Worm (Caenorhabditis elegans) whole organism, midembryonic: ENCODE measurements around the gene srbc-22.

ENCODE experiments used
- T22C8.4 ChIP-seq: fragments of 200-800 bp; sonication (Bioruptor generic); IDR thresholded peaks from 2 replicates; pipeline ENCODE4 v1.3.6; 2022; ENCODE audit warnings: missing genetic modification characterization, missing compliant biosample characterization
- cog-1 ChIP-seq: sonication (generic microtip); optimal IDR thresholded peaks from 2 replicates; lab custom pipeline; 2016; ENCODE audit warnings: missing genetic modification characterization, missing compliant biosample characterization
- flt-1 ChIP-seq: fragments of 200-800 bp; sonication (Bioruptor generic); IDR thresholded peaks from 2 replicates; pipeline ENCODE4 v1.3.6; 2022; ENCODE audit warnings: missing genetic modification characterization, missing compliant biosample characterization
- klf-2 ChIP-seq: fragments of 200-800 bp; sonication (Bioruptor generic); conservative IDR thresholded peaks from 2 replicates; pipeline ENCODE4 v1.3.6; 2022; ENCODE audit warnings: missing genetic modification reagents, missing genetic modification characterization, missing compliant biosample characterization
- med-1 ChIP-seq: sonication (generic microtip); optimal IDR thresholded peaks from 2 replicates; lab custom pipeline; 2017; ENCODE audit warnings: missing genetic modification characterization, mild to moderate bottlenecking, missing compliant biosample characterization, antibody characterized with exemption, missing genetic modification reagents; ENCODE audit not compliant: insufficient read depth
- ref-1 ChIP-seq: fragments of 200-800 bp; sonication (Bioruptor generic); conservative IDR thresholded peaks from 2 replicates; pipeline ENCODE4 v1.3.6; 2022; ENCODE audit warnings: missing genetic modification reagents, missing genetic modification characterization, missing compliant biosample characterization
- tab-1 ChIP-seq: fragments of 200-800 bp; sonication (Bioruptor generic); IDR thresholded peaks from 2 replicates; pipeline ENCODE4 v1.3.6; 2022; ENCODE audit warnings: missing genetic modification characterization, missing compliant biosample characterization
- ztf-23 ChIP-seq: fragments of 200-800 bp; sonication (Bioruptor generic); IDR thresholded peaks from 2 replicates; pipeline ENCODE4 v1.3.6; 2022; ENCODE audit warnings: missing genetic modification reagents, missing genetic modification characterization, missing compliant biosample characterization
- ztf-29 ChIP-seq: fragments of 200-800 bp; sonication (Bioruptor generic); IDR thresholded peaks from 2 replicates; pipeline ENCODE4 v1.3.6; 2022; ENCODE audit warnings: missing genetic modification reagents, missing genetic modification characterization, missing compliant biosample characterization

The srbc-22 gene

DNA sequence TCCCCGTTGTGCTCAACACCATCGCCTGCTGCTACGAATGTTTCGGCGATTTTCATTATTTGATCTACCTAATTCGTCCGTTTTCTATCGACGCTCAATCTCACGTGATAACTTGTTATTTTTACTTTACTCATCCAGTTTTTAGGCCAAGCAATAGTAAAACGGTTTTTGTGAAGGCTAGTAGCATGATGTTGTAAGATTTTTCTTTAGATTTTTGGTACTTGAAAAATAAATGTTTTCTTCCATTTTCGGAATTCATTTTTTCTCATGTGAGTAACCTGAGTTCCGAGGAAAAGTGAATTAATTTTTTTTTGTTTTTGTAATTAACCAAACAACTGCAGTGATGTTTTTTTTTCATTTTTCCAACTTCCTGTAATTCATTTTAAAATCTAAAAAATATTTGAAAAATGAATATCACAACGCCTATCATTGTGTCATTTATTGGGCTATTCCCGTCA lies 20.4 kb downstream of the srbc-22 start, which contains the start of gene srbc-17:
Gene srbc-17 (plus strand): TSS at position 408 of the 458 bp plus-strand sequence.
- no peak for TF ChIP-seq ref-1 (GFP tag; lab: Robert Waterston, UW)
- TF ChIP-seq ztf-23, result no peak
- no peak for TF ChIP-seq T22C8.4 (GFP tag; lab: Robert Waterston, UW)
- no peak for TF ChIP-seq klf-2 (GFP tag; lab: Robert Waterston, UW)
- no peak for TF ChIP-seq cog-1 (tag; lab: Kevin White, UChicago)
- no peak for TF ChIP-seq ztf-29
- TF ChIP-seq tab-1 (GFP tag; lab: Robert Waterston, UW), result no peak
- TF ChIP-seq flt-1 (GFP tag; lab: Robert Waterston, UW), result no peak
- TF ChIP-seq med-1, result no peak

DNA sequence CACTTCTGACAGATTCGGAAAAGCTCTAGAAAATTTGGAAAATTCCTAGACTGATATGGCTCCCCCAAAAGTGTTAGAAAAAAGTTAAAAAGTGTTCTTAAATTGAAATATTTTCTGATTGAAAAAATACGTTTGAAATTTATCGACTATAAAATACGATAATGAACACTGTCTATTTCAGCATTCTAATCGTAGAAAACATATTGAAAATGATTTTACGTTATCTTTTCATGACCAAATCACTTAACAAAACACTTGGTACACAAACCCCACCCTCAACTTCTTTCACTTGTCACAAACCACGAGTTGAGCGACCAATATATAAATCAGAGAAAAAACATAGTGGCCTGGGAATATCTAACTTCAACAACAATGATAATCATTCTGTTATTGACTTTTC lies 22.3 kb downstream of the srbc-22 start, which contains the start of gene cyp-33C1:
Gene cyp-33C1 (plus strand): TSS at position 301 of the 400 bp plus-strand sequence.
- no peak for TF ChIP-seq tab-1 (GFP tag; lab: Robert Waterston, UW)
- TF ChIP-seq med-1, result no peak
- TF ChIP-seq ref-1 (GFP tag; lab: Robert Waterston, UW), result no peak
- TF ChIP-seq cog-1 (tag; lab: Kevin White, UChicago), result no peak
- no peak for TF ChIP-seq ztf-29
- TF ChIP-seq ztf-23, result no peak
- TF ChIP-seq klf-2 (GFP tag; lab: Robert Waterston, UW), result no peak
- TF ChIP-seq flt-1 (GFP tag; lab: Robert Waterston, UW), result no peak
- no peak for TF ChIP-seq T22C8.4 (GFP tag; lab: Robert Waterston, UW)

- TF ChIP-seq flt-1 (GFP tag; lab: Robert Waterston, UW), result no peak
- no peak for TF ChIP-seq tab-1 (GFP tag; lab: Robert Waterston, UW)
- no peak for TF ChIP-seq med-1
- no peak for TF ChIP-seq ref-1 (GFP tag; lab: Robert Waterston, UW)
- no peak for TF ChIP-seq ztf-23
- no peak for TF ChIP-seq klf-2 (GFP tag; lab: Robert Waterston, UW)
- TF ChIP-seq cog-1 (tag; lab: Kevin White, UChicago), result no peak
Observed at ce11 chrV:2181738-2182137, 24.8 kb downstream of the srbc-22 start, which contains the start of gene srbc-16. Gene srbc-16 (plus strand): TSS chrV:2182038.

ce11 chrV:2183162-2183561 lies 26.2 kb downstream of the srbc-22 start, which contains the start of gene cyp-33C2:
Gene cyp-33C2 (plus strand): TSS chrV:2183488.
- TF ChIP-seq klf-2 (GFP tag; lab: Robert Waterston, UW), result no peak
- no peak for TF ChIP-seq T22C8.4 (GFP tag; lab: Robert Waterston, UW)
- TF ChIP-seq ref-1 (GFP tag; lab: Robert Waterston, UW), result no peak
- TF ChIP-seq med-1, result no peak
- TF ChIP-seq cog-1 (tag; lab: Kevin White, UChicago), result no peak
- no peak for TF ChIP-seq tab-1 (GFP tag; lab: Robert Waterston, UW)
- no peak for TF ChIP-seq ztf-23

ce11 chrV:2185486-2185885 lies 28.6 kb downstream of the srbc-22 start:
- TF ChIP-seq ztf-23 (peak; percentile 98), tab-1 (GFP tag; lab: Robert Waterston, UW) (no peak)

- TF ChIP-seq cog-1 (tag; lab: Kevin White, UChicago) (no peak), ref-1 (GFP tag; lab: Robert Waterston, UW) (no peak), ztf-29 (no peak), T22C8.4 (GFP tag; lab: Robert Waterston, UW) (no peak), tab-1 (GFP tag; lab: Robert Waterston, UW) (no peak), klf-2 (GFP tag; lab: Robert Waterston, UW) (no peak), med-1 (no peak), ztf-23 (no peak), flt-1 (GFP tag; lab: Robert Waterston, UW) (no peak)
Observed at ce11 chrV:2187864-2188345, 31.0 kb downstream of the srbc-22 start, which contains the start of gene Y5H2B.3. Gene Y5H2B.3 (plus strand): TSS chrV:2188295.

DNA sequence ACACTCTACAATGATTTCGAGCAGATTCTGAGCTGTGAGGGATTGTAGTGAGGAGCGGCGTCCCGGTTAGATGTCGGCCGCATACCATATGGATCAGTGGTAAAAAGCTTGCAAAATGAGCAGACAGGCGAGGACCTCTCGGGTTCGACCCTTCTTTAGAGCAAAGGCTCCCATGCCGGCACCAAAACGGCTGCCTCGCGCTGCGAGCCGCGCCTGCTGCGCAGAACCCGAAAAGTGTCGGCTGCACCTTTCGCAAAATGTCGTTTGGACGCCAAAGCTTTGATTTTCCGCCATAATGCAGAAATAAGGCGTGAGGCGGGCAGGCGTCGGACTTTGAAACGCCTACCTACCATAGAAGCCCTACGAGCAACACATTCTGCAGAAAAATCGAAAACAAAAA lies 33.5 kb downstream of the srbc-22 start:
- TF ChIP-seq ref-1 (GFP tag; lab: Robert Waterston, UW), result no peak
- TF ChIP-seq T22C8.4 (GFP tag; lab: Robert Waterston, UW), result no peak
- TF ChIP-seq klf-2 (GFP tag; lab: Robert Waterston, UW), result no peak
- TF ChIP-seq ztf-29, result no peak
- no peak for TF ChIP-seq cog-1 (tag; lab: Kevin White, UChicago)
- no peak for TF ChIP-seq tab-1 (GFP tag; lab: Robert Waterston, UW)
- TF ChIP-seq ztf-23, result no peak
- no peak for TF ChIP-seq med-1
- no peak for TF ChIP-seq flt-1 (GFP tag; lab: Robert Waterston, UW)

DNA sequence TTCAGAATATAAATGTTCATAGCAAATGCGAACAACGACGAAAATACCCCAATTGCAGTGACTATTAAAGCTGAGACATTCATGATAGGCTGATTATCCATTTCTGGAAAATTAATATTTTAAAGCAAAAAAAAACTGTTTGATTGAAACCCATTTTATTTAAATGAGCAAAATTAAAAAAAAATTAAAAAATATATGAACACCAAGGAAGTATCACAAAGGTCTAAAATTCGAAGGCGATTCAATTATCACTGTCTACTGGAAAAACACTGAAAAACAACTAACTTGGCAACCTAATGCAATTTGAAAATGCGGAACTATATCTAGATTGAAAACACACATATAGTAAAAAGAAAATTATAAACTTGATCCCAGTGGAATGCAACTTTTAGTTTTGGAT lies 34.2 kb downstream of the srbc-22 start, which contains the start of gene srbc-42:
Gene srbc-42 (minus strand): TSS at position 101 of the 400 bp plus-strand sequence.
- TF ChIP-seq ref-1 (GFP tag; lab: Robert Waterston, UW) (no peak), ztf-23 (no peak), tab-1 (GFP tag; lab: Robert Waterston, UW) (no peak), cog-1 (tag; lab: Kevin White, UChicago) (no peak)

ce11 chrV:2192117-2192516 lies 35.2 kb downstream of the srbc-22 start, which contains the start of gene nhr-13:
Gene nhr-13 (plus strand): TSS chrV:2192485.
- TF ChIP-seq ztf-29, result no peak
- no peak for TF ChIP-seq flt-1 (GFP tag; lab: Robert Waterston, UW)
- no peak for TF ChIP-seq ztf-23
- TF ChIP-seq cog-1 (tag; lab: Kevin White, UChicago), result no peak

ce11 chrV:2199594-2199993 lies 42.7 kb downstream of the srbc-22 start:
- no peak for TF ChIP-seq med-1
- TF ChIP-seq klf-2 (GFP tag; lab: Robert Waterston, UW), result no peak
- no peak for TF ChIP-seq flt-1 (GFP tag; lab: Robert Waterston, UW)
- no peak for TF ChIP-seq T22C8.4 (GFP tag; lab: Robert Waterston, UW)
- no peak for TF ChIP-seq ztf-29
